Worm (Caenorhabditis elegans) whole organism, L4/young adult: Measurements from ENCODE around the gene clec-180.

Experiments
- W03F9.2 ChIP-seq: fragments of 150-350 bp; optimal IDR thresholded peaks from 2 replicates; lab custom pipeline; 2014; ENCODE audit warnings: missing biosample characterization, missing genetic modification characterization
- him-1 ChIP-seq: sonication (generic microtip); optimal IDR thresholded peaks from 2 replicates; lab custom pipeline; 2016; ENCODE audit warnings: missing genotype, missing genetic modification reagents, missing genetic modification characterization, missing compliant biosample characterization

ce11 chrIV:7559237-7559636, 9.5 kb upstream of the clec-180 start:
- TF ChIP-seq W03F9.2 (tag; lab: Kevin White, UChicago) (no peak), him-1 (tag; lab: Kevin White, UChicago) (no peak)
